Worm (Caenorhabditis elegans): ENCODE measurements around the gene pqn-83.

DNA sequence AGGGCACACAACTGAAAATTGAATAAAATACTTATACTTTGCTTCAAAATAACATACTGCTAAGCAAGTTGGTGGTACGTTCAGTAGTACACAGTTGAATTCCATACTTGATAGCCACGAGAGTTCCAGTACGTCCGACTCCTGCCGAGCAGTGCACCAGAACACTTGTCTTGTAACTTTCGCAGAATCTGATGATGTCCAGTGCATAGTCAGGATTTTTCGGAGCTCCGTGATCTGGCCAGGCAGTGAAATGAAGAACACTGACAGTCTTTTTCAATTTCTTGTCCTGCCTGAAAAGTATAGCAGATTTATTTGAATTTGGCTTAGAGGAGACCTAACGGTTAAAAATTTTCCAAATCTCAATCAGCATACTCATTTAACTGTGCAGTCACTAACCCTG, 49.3 kb downstream of the pqn-83 start:
- no peak for TF ChIP-seq ztf-29 (GFP tag; IDR thresholded peaks at IDR 0.05)
- no peak for TF ChIP-seq ztf-23 (GFP tag; IDR thresholded peaks at IDR 0.05)
- no peak for TF ChIP-seq T22C8.4 (GFP tag; IDR thresholded peaks at IDR 0.05)
- TF ChIP-seq flt-1 (GFP tag; IDR thresholded peaks at IDR 0.05): no peak
- TF ChIP-seq tab-1 (GFP tag; IDR thresholded peaks at IDR 0.05): no peak
